Worm (Caenorhabditis elegans) whole organism, late embryonic: ENCODE measurements around the gene dhs-13.

Experiments used
- C08G9.2 ChIP-seq: sonication (generic microtip); optimal IDR thresholded peaks from 2 replicates; lab custom pipeline; 2016; ENCODE audit warnings: mild to moderate bottlenecking, missing genetic modification characterization, moderate library complexity, missing compliant biosample characterization
- C38D4.7 ChIP-seq: fragments of 200-800 bp; sonication (Bioruptor generic); optimal IDR thresholded peaks from 2 replicates; lab custom pipeline; 2018; ENCODE audit warnings: mild to moderate bottlenecking, missing genetic modification characterization, moderate library complexity, missing compliant biosample characterization
- K02D7.2 ChIP-seq: sonication (generic microtip); optimal IDR thresholded peaks from 2 replicates; lab custom pipeline; 2017; ENCODE audit warnings: mild to moderate bottlenecking, missing genetic modification characterization, missing compliant biosample characterization
- K09A11.1 ChIP-seq: sonication (generic microtip); optimal IDR thresholded peaks from 2 replicates; lab custom pipeline; 2017; ENCODE audit warnings: antibody characterized with exemption, mild to moderate bottlenecking, missing genetic modification characterization, missing compliant biosample characterization; ENCODE audit not compliant: insufficient read depth
- ceh-2 ChIP-seq: sonication (generic microtip); optimal IDR thresholded peaks from 2 replicates; lab custom pipeline; 2016; ENCODE audit warnings: missing genotype, missing genetic modification characterization, missing compliant biosample characterization
- ceh-22 ChIP-seq: sonication (generic microtip); optimal IDR thresholded peaks from 2 replicates; lab custom pipeline; 2017; ENCODE audit warnings: missing biosample characterization, missing genetic modification characterization
- ceh-24 ChIP-seq: sonication (generic microtip); optimal IDR thresholded peaks from 2 replicates; lab custom pipeline; 2016; ENCODE audit warnings: mild to moderate bottlenecking, missing genetic modification characterization, missing compliant biosample characterization
- ceh-45 ChIP-seq: fragments of 200-800 bp; sonication (Bioruptor generic); IDR thresholded peaks from 2 replicates; pipeline ENCODE4 v1.3.6; 2022; ENCODE audit warnings: missing genetic modification reagents, missing genetic modification characterization, missing compliant biosample characterization
- ceh-48 ChIP-seq: sonication (generic microtip); optimal IDR thresholded peaks from 2 replicates; lab custom pipeline; 2016; ENCODE audit warnings: missing genetic modification characterization, inconsistent platforms, missing compliant biosample characterization
- ceh-6 ChIP-seq: fragments of 200-800 bp; sonication (Bioruptor generic); optimal IDR thresholded peaks from 2 replicates; lab custom pipeline; 2018; ENCODE audit warnings: mild to moderate bottlenecking, missing genetic modification characterization, missing compliant biosample characterization
- che-1 ChIP-seq: sonication (generic microtip); optimal IDR thresholded peaks from 2 replicates; lab custom pipeline; 2016; ENCODE audit warnings: mild to moderate bottlenecking, missing genetic modification characterization, missing compliant biosample characterization
- elt-2 ChIP-seq: sonication (generic microtip); optimal IDR thresholded peaks from 2 replicates; lab custom pipeline; 2016; ENCODE audit warnings: missing genetic modification reagents, missing genetic modification characterization, missing compliant biosample characterization
- fkh-10 ChIP-seq: fragments of 150-350 bp; optimal IDR thresholded peaks from 2 replicates; lab custom pipeline; 2014; ENCODE audit warnings: missing biosample characterization, missing genetic modification reagents, missing genetic modification characterization
- fkh-6 ChIP-seq: sonication (generic microtip); optimal IDR thresholded peaks from 2 replicates; lab custom pipeline; 2016; ENCODE audit warnings: missing genetic modification characterization, missing compliant biosample characterization
- gmeb-2 ChIP-seq: sonication (generic microtip); optimal IDR thresholded peaks from 2 replicates; lab custom pipeline; 2016; ENCODE audit warnings: missing genetic modification characterization, inconsistent platforms, missing compliant biosample characterization
- hlh-13 ChIP-seq: fragments of 200-800 bp; sonication (Bioruptor generic); optimal IDR thresholded peaks from 2 replicates; lab custom pipeline; 2018; ENCODE audit warnings: mild to moderate bottlenecking, missing genetic modification characterization, missing compliant biosample characterization
- hlh-15 ChIP-seq: sonication (generic microtip); optimal IDR thresholded peaks from 2 replicates; lab custom pipeline; 2016; ENCODE audit warnings: missing genetic modification characterization, missing compliant biosample characterization
- hlh-30 ChIP-seq: sonication (generic microtip); optimal IDR thresholded peaks from 2 replicates; lab custom pipeline; 2017; ENCODE audit warnings: antibody characterized with exemption, missing genetic modification characterization, missing compliant biosample characterization; ENCODE audit not compliant: insufficient read depth
- hlh-6 ChIP-seq: sonication (generic microtip); optimal IDR thresholded peaks from 2 replicates; lab custom pipeline; 2016; ENCODE audit warnings: missing genotype, missing genetic modification characterization, missing compliant biosample characterization
- hlh-8 ChIP-seq: sonication (generic microtip); optimal IDR thresholded peaks from 2 replicates; lab custom pipeline; 2016; ENCODE audit warnings: missing genotype, missing genetic modification characterization, missing compliant biosample characterization
- lim-6 ChIP-seq: sonication (generic microtip); optimal IDR thresholded peaks from 2 replicates; lab custom pipeline; 2016; ENCODE audit warnings: missing genetic modification characterization, missing compliant biosample characterization
- mec-3 ChIP-seq: sonication (generic microtip); optimal IDR thresholded peaks from 2 replicates; lab custom pipeline; 2016; ENCODE audit warnings: borderline replicate concordance, missing genetic modification characterization, missing compliant biosample characterization
- nhr-232 ChIP-seq: sonication (generic microtip); optimal IDR thresholded peaks from 2 replicates; lab custom pipeline; 2016; ENCODE audit warnings: missing genetic modification characterization, missing compliant biosample characterization
- npax-4 ChIP-seq: sonication (generic microtip); optimal IDR thresholded peaks from 2 replicates; lab custom pipeline; 2016; ENCODE audit warnings: missing genetic modification characterization, missing compliant biosample characterization
- odd-2 ChIP-seq: sonication (generic microtip); optimal IDR thresholded peaks from 2 replicates; lab custom pipeline; 2017; ENCODE audit warnings: antibody characterized with exemption, mild to moderate bottlenecking, missing genetic modification characterization, missing compliant biosample characterization
- pat-9 ChIP-seq: fragments of 200-800 bp; sonication (Bioruptor generic); optimal IDR thresholded peaks from 2 replicates; lab custom pipeline; 2018; ENCODE audit warnings: mild to moderate bottlenecking, missing genetic modification characterization, moderate library complexity, missing compliant biosample characterization
- pha-4 ChIP-seq: fragments of 150-350 bp; optimal IDR thresholded peaks from 2 replicates; lab custom pipeline; 2018; ENCODE audit warnings: missing biosample characterization, missing genetic modification reagents, missing genetic modification characterization
- pros-1 ChIP-seq: fragments of 150-350 bp; optimal IDR thresholded peaks from 2 replicates; lab custom pipeline; 2014; ENCODE audit warnings: missing biosample characterization, missing genetic modification reagents, missing genetic modification characterization
- sox-2 ChIP-seq: fragments of 200-800 bp; sonication (Bioruptor generic); IDR thresholded peaks from 2 replicates; pipeline ENCODE4 v1.3.6; 2022; ENCODE audit warnings: missing genetic modification reagents, missing genetic modification characterization, missing compliant biosample characterization
- sox-4 ChIP-seq: sonication (generic microtip); optimal IDR thresholded peaks from 2 replicates; lab custom pipeline; 2017; ENCODE audit warnings: mild to moderate bottlenecking, missing genetic modification characterization, inconsistent platforms, missing compliant biosample characterization
- syd-9 ChIP-seq: sonication (generic microtip); optimal IDR thresholded peaks from 2 replicates; lab custom pipeline; 2016; ENCODE audit warnings: mild to moderate bottlenecking, missing genetic modification characterization, moderate library complexity, missing compliant biosample characterization
- tbx-2 ChIP-seq: sonication (generic microtip); optimal IDR thresholded peaks from 2 replicates; lab custom pipeline; 2016; ENCODE audit warnings: missing genetic modification characterization, missing compliant biosample characterization
- tbx-7 ChIP-seq: sonication (generic microtip); optimal IDR thresholded peaks from 2 replicates; lab custom pipeline; 2016; ENCODE audit warnings: missing genotype, missing genetic modification characterization, missing compliant biosample characterization
- unc-55 ChIP-seq: sonication (generic microtip); optimal IDR thresholded peaks from 2 replicates; lab custom pipeline; 2017; ENCODE audit warnings: missing biosample characterization, missing genetic modification reagents, missing genetic modification characterization
- ztf-16 ChIP-seq: sonication (generic microtip); optimal IDR thresholded peaks from 2 replicates; lab custom pipeline; 2017; ENCODE audit warnings: missing genetic modification characterization, missing compliant biosample characterization

dhs-13 gene

DNA sequence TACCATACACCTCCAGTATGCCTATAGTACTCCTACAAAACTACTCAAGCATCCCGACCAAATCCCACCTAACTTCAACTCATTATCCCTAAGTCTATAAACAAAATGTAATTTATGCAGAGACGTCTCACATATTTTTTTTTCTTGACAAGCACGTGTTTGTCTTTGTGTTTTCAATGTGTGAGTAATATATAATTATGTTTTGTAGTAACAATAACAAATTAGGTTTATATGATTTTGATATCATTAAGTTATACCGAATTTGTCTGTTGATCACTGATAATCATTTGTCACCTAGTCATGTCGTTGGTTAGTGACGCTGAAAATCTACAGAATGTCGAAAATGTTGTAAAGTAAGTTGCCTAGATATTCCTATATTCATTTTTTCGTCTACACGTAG lies 51.6 kb downstream of the dhs-13 start, which contains the start of gene srw-102:
srw-102 (plus strand) TSS at position 301 of the 400 bp plus-strand sequence.
- TF ChIP-seq K09A11.1 (tag; lab: Kevin White, UChicago): no peak
- TF ChIP-seq mec-3 (tag; lab: Kevin White, UChicago): no peak
- no peak for TF ChIP-seq che-1 (tag; lab: Kevin White, UChicago)
- TF ChIP-seq odd-2: no peak
- TF ChIP-seq hlh-6 (tag; lab: Kevin White, UChicago): no peak
- no peak for TF ChIP-seq C08G9.2 (tag; lab: Kevin White, UChicago)

DNA sequence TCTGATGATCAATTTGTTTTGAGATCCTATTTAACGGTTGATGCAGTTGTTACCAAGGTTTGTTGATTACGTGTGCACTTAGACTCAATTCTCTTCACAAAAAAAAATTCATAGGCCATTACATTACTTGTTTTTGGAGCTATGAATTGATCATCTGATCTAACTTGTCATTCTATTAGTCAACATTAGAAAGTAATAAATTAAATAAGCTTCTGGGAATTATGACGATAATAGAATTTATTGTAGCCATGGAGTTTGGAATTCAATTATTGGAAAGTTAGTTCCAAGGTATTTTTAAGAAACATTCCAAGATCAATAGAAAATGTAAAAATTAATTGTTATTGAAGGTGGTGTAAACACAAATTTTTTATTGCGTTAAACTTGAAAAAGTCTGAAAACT lies 53.3 kb downstream of the dhs-13 start:
- TF ChIP-seq mec-3 (tag; lab: Kevin White, UChicago): no peak
- no peak for TF ChIP-seq npax-4 (tag; lab: Kevin White, UChicago)
- no peak for TF ChIP-seq hlh-30 (tag; lab: Kevin White, UChicago)
- TF ChIP-seq ceh-2 (tag; lab: Kevin White, UChicago): no peak
- TF ChIP-seq sox-4 (tag; lab: Kevin White, UChicago): no peak
- no peak for TF ChIP-seq unc-55 (GFP tag; lab: Kevin White, UChicago)
- no peak for TF ChIP-seq pat-9 (tag; lab: Kevin White, UChicago)
- no peak for TF ChIP-seq ztf-16 (tag; lab: Kevin White, UChicago)
- TF ChIP-seq ceh-48 (tag; lab: Kevin White, UChicago): no peak
- TF ChIP-seq sox-2 (GFP tag; lab: Robert Waterston, UW): no peak
- no peak for TF ChIP-seq tbx-2 (tag; lab: Kevin White, UChicago)
- TF ChIP-seq hlh-13 (GFP tag; lab: Kevin White, UChicago): no peak
- no peak for TF ChIP-seq lim-6
- no peak for TF ChIP-seq tbx-7 (tag; lab: Kevin White, UChicago)
- TF ChIP-seq C38D4.7 (GFP tag; lab: Kevin White, UChicago): no peak
- no peak for TF ChIP-seq ceh-45 (GFP tag; lab: Robert Waterston, UW)
- TF ChIP-seq syd-9 (tag; lab: Kevin White, UChicago): no peak

DNA sequence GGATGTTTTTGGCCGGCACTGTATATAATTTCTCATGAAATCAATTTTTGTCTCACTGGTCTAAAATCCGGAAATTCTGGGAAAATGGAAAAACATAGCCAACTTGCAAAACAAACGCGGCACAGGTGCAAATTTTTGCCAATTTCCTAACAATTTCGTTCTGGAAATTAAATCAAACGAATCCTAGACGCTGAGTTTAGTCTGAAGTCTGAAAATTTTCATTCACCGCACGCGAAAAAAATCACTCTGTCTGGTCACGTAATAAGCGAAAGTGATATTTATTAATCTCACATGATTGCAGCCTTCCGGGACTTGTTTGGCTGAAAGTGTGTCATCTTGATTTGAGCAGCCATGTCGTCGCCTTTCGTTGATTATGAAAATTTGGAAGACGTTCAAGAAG lies 54.6 kb downstream of the dhs-13 start, which contains the start of gene srw-103:
srw-103 (plus strand) TSS at position 301 of the 400 bp plus-strand sequence.
- TF ChIP-seq elt-2: no peak
- TF ChIP-seq K09A11.1 (tag; lab: Kevin White, UChicago): no peak
- no peak for TF ChIP-seq fkh-6 (tag; lab: Kevin White, UChicago)
- TF ChIP-seq fkh-10 (GFP tag; lab: Kevin White, UChicago): no peak
- TF ChIP-seq gmeb-2 (tag; lab: Kevin White, UChicago): no peak
- no peak for TF ChIP-seq pha-4
- no peak for TF ChIP-seq pros-1 (tag; lab: Kevin White, UChicago)
- TF ChIP-seq ceh-6 (GFP tag; lab: Kevin White, UChicago): no peak
- TF ChIP-seq ceh-22 (tag; lab: Kevin White, UChicago): no peak
- no peak for TF ChIP-seq ztf-16 (tag; lab: Kevin White, UChicago)
- no peak for TF ChIP-seq C38D4.7 (GFP tag; lab: Kevin White, UChicago)
- no peak for TF ChIP-seq che-1 (tag; lab: Kevin White, UChicago)
- no peak for TF ChIP-seq K02D7.2
- TF ChIP-seq nhr-232 (tag; lab: Kevin White, UChicago): no peak
- no peak for TF ChIP-seq hlh-8
- TF ChIP-seq hlh-15 (tag; lab: Kevin White, UChicago): no peak
- no peak for TF ChIP-seq ceh-24 (tag; lab: Kevin White, UChicago)
- TF ChIP-seq odd-2: no peak
- TF ChIP-seq, all 69 proteins: peak for 0
